Fruit fly (Drosophila melanogaster) whole organism, embryonic: ENCODE results near the gene spel1.

ENCODE experiments used
- Antp ChIP-seq: fragments of 200-800 bp; sonication (Bioruptor generic); optimal IDR thresholded peaks from 3 replicates; lab custom pipeline; 2016; ENCODE audit warnings: missing biosample characterization, missing genetic modification characterization
- Atf3 ChIP-seq: fragments of 200-800 bp; sonication (Bioruptor generic); optimal IDR thresholded peaks from 3 replicates; lab custom pipeline; 2016; ENCODE audit warnings: missing biosample characterization, missing genetic modification characterization
- BEAF-32 ChIP-seq: fragments of 200-800 bp; sonication (Bioruptor generic); optimal IDR thresholded peaks from 3 replicates; lab custom pipeline; 2017; ENCODE audit warnings: missing biosample characterization, missing genetic modification characterization, mild to moderate bottlenecking, moderate library complexity, missing genetic modification reagents
- CG10431 ChIP-seq: fragments of 200-800 bp; sonication (Bioruptor generic); optimal IDR thresholded peaks from 3 replicates; lab custom pipeline; 2018; ENCODE audit warnings: missing biosample characterization, mild to moderate bottlenecking, missing genetic modification characterization
- CG10565 ChIP-seq: fragments of 200-800 bp; sonication (Bioruptor generic); optimal IDR thresholded peaks from 3 replicates; lab custom pipeline; 2016; ENCODE audit warnings: missing biosample characterization, mild to moderate bottlenecking, missing genetic modification characterization
- CG12744 ChIP-seq: fragments of 200-800 bp; sonication (Bioruptor generic); optimal IDR thresholded peaks from 2 replicates; lab custom pipeline; 2016; ENCODE audit warnings: missing biosample characterization, missing genetic modification characterization
- CG14710 ChIP-seq: fragments of 200-800 bp; sonication (Bioruptor generic); optimal IDR thresholded peaks from 3 replicates; lab custom pipeline; 2019; ENCODE audit warnings: missing biosample characterization, mild to moderate bottlenecking, missing genetic modification characterization, moderate library complexity
- CG15269 ChIP-seq: fragments of 200-800 bp; sonication (Bioruptor generic); optimal IDR thresholded peaks from 2 replicates; lab custom pipeline; 2018; ENCODE audit warnings: missing biosample characterization, mild to moderate bottlenecking, missing genetic modification characterization, moderate library complexity
- CG16815 ChIP-seq: fragments of 200-800 bp; sonication (Bioruptor generic); optimal IDR thresholded peaks from 3 replicates; lab custom pipeline; 2017; ENCODE audit warnings: missing biosample characterization, mild to moderate bottlenecking, missing genetic modification characterization
- CG16863 ChIP-seq: fragments of 200-800 bp; sonication (Bioruptor generic); optimal IDR thresholded peaks from 3 replicates; lab custom pipeline; 2016; ENCODE audit warnings: missing biosample characterization, missing genetic modification characterization
- CG17359 ChIP-seq: fragments of 200-800 bp; sonication (Bioruptor generic); optimal IDR thresholded peaks from 3 replicates; lab custom pipeline; 2018; ENCODE audit warnings: missing biosample characterization, mild to moderate bottlenecking, missing genetic modification characterization, moderate library complexity
- CG2116 ChIP-seq: fragments of 200-800 bp; sonication (Bioruptor generic); optimal IDR thresholded peaks from 3 replicates; lab custom pipeline; 2018; ENCODE audit warnings: missing biosample characterization, mild to moderate bottlenecking, missing genetic modification characterization
- CG2889 ChIP-seq: fragments of 200-800 bp; sonication (Bioruptor generic); IDR thresholded peaks from 3 replicates; pipeline ENCODE4 v1.3.6; 2022; ENCODE audit warnings: missing biosample characterization, missing genetic modification characterization
- CG31441 ChIP-seq: fragments of 200-800 bp; sonication (Bioruptor generic); IDR thresholded peaks from 2 replicates; pipeline ENCODE4 v1.3.6; 2022; ENCODE audit warnings: missing biosample characterization, missing genetic modification characterization
- CG42726 ChIP-seq: fragments of 200-800 bp; sonication (Bioruptor generic); IDR thresholded peaks from 2 replicates; pipeline ENCODE4 v1.3.6; 2022; ENCODE audit warnings: missing biosample characterization, missing genetic modification characterization; ENCODE audit not compliant: partially characterized antibody
- CG6254 ChIP-seq: fragments of 200-800 bp; sonication (Bioruptor generic); optimal IDR thresholded peaks from 3 replicates; lab custom pipeline; 2017; ENCODE audit warnings: mild to moderate bottlenecking, missing biosample characterization, missing genetic modification reagents, missing genetic modification characterization
- CG8281 ChIP-seq: fragments of 200-800 bp; sonication (Bioruptor generic); optimal IDR thresholded peaks from 2 replicates; lab custom pipeline; 2018; ENCODE audit warnings: missing biosample characterization, mild to moderate bottlenecking, missing genetic modification characterization, moderate library complexity
- CG8765 ChIP-seq: fragments of 200-800 bp; sonication (Bioruptor generic); IDR thresholded peaks from 2 replicates; pipeline ENCODE4 v1.3.6; 2022; ENCODE audit warnings: missing biosample characterization, missing genetic modification characterization
- CG9727 ChIP-seq: fragments of 200-800 bp; sonication (Bioruptor generic); optimal IDR thresholded peaks from 3 replicates; lab custom pipeline; 2017; ENCODE audit warnings: missing biosample characterization, mild to moderate bottlenecking, missing genetic modification characterization
- Deaf1 ChIP-seq: fragments of 200-800 bp; optimal IDR thresholded peaks from 3 replicates; lab custom pipeline; 2019; ENCODE audit warnings: missing biosample characterization, mild to moderate bottlenecking, missing genetic modification characterization, moderate library complexity
- Drgx ChIP-seq: fragments of 200-800 bp; sonication (Bioruptor generic); IDR thresholded peaks from 2 replicates; pipeline ENCODE4 v1.3.6; 2022; ENCODE audit warnings: missing biosample characterization, missing genetic modification characterization
- E2f2 ChIP-seq: fragments of 200-800 bp; sonication (Bioruptor generic); IDR thresholded peaks from 2 replicates; pipeline ENCODE4 v1.3.6; 2022; ENCODE audit warnings: missing biosample characterization, missing genetic modification characterization
- Eip74EF ChIP-seq, 2 experiments: fragments of 200-800 bp in 1 of 2; fragments of >200 bp in 1 of 2; sonication (Bioruptor generic) in 1 of 2; optimal IDR thresholded peaks; 2 replicates each; lab custom pipeline; 2017 to 2019; ENCODE audit warnings: missing biosample characterization in 2 of 2, missing genetic modification characterization in 2 of 2, mild to moderate bottlenecking in 1 of 2, moderate library complexity in 1 of 2
- Elba2 ChIP-seq: fragments of 200-800 bp; sonication (Bioruptor generic); optimal IDR thresholded peaks from 3 replicates; lab custom pipeline; 2016; ENCODE audit warnings: missing biosample characterization, missing genetic modification characterization
- Hr39 ChIP-seq: fragments of >200 bp; optimal IDR thresholded peaks from 2 replicates; lab custom pipeline; 2017
- Mrtf ChIP-seq: fragments of 200-800 bp; sonication (Bioruptor generic); IDR thresholded peaks from 3 replicates; pipeline ENCODE4 v1.3.6; 2022; ENCODE audit warnings: missing biosample characterization, missing genetic modification characterization
- Oli ChIP-seq: fragments of 200-800 bp; sonication (Bioruptor generic); optimal IDR thresholded peaks from 2 replicates; lab custom pipeline; 2018; ENCODE audit warnings: missing biosample characterization, mild to moderate bottlenecking, missing genetic modification characterization, moderate library complexity
- Optix ChIP-seq: fragments of 200-800 bp; sonication (Bioruptor generic); IDR thresholded peaks from 3 replicates; pipeline ENCODE4 v1.3.6; 2022; ENCODE audit warnings: missing biosample characterization, missing genetic modification characterization
- Sox100B ChIP-seq: fragments of 200-800 bp; sonication (Bioruptor generic); optimal IDR thresholded peaks from 3 replicates; lab custom pipeline; 2018; ENCODE audit warnings: missing biosample characterization, mild to moderate bottlenecking, missing genetic modification characterization
- Ssrp ChIP-seq: fragments of 200-800 bp; sonication (Bioruptor generic); optimal IDR thresholded peaks from 2 replicates; lab custom pipeline; 2018; ENCODE audit warnings: missing biosample characterization, mild to moderate bottlenecking, missing genetic modification characterization, moderate library complexity
- Trl ChIP-seq, 3 experiments: fragments of >200 bp in 2 of 3; fragments of 200-800 bp in 1 of 3; sonication (Bioruptor generic) in 1 of 3; optimal IDR thresholded peaks; 2 replicates in 1 of 3; 3 replicates in 2 of 3; lab custom pipeline; 2016 to 2017; ENCODE audit warnings: missing biosample characterization in 1 of 3, missing genetic modification characterization in 1 of 3
- Xrp1 ChIP-seq: fragments of 200-800 bp; sonication (Bioruptor generic); IDR thresholded peaks from 2 replicates; pipeline ENCODE4 v1.3.6; 2022; ENCODE audit warnings: missing biosample characterization, missing genetic modification characterization
- az2 ChIP-seq: fragments of 200-800 bp; sonication (Bioruptor generic); optimal IDR thresholded peaks from 3 replicates; lab custom pipeline; 2016; ENCODE audit warnings: missing biosample characterization, missing genetic modification characterization
- ems ChIP-seq: fragments of 200-800 bp; sonication (Bioruptor generic); optimal IDR thresholded peaks from 3 replicates; lab custom pipeline; 2016; ENCODE audit warnings: missing biosample characterization, missing genetic modification characterization
- fu2 ChIP-seq: fragments of 200-800 bp; sonication (Bioruptor generic); optimal IDR thresholded peaks from 2 replicates; lab custom pipeline; 2016; ENCODE audit warnings: missing biosample characterization, missing genetic modification characterization
- lab ChIP-seq: fragments of 200-800 bp; sonication (Bioruptor generic); optimal IDR thresholded peaks from 3 replicates; lab custom pipeline; 2017; ENCODE audit warnings: missing biosample characterization, missing genetic modification characterization, mild to moderate bottlenecking, moderate library complexity, missing genetic modification reagents
- lola ChIP-seq, 3 experiments: fragments of >200 bp in 2 of 3; fragments of 200-800 bp in 1 of 3; sonication (Bioruptor generic) in 1 of 3; optimal IDR thresholded peaks; 2 replicates each; lab custom pipeline; 2017 to 2019; ENCODE audit warnings: missing biosample characterization in 3 of 3, missing genetic modification characterization in 3 of 3, mild to moderate bottlenecking in 1 of 3, moderate library complexity in 1 of 3
- nom ChIP-seq: fragments of 200-800 bp; sonication (Bioruptor generic); optimal IDR thresholded peaks from 2 replicates; lab custom pipeline; 2017; ENCODE audit warnings: missing biosample characterization, missing genetic modification characterization, mild to moderate bottlenecking, moderate library complexity, missing genetic modification reagents
- odd ChIP-seq: fragments of 200-800 bp; sonication (Bioruptor generic); optimal IDR thresholded peaks from 2 replicates; lab custom pipeline; 2017; ENCODE audit warnings: missing biosample characterization, mild to moderate bottlenecking, missing genetic modification characterization
- phol ChIP-seq: fragments of 200-800 bp; sonication (Bioruptor generic); optimal IDR thresholded peaks from 3 replicates; lab custom pipeline; 2018; ENCODE audit warnings: missing biosample characterization, mild to moderate bottlenecking, missing genetic modification characterization, moderate library complexity
- row ChIP-seq: fragments of 200-800 bp; sonication (Bioruptor generic); IDR thresholded peaks from 3 replicates; pipeline ENCODE4 v1.3.6; 2022; ENCODE audit warnings: missing biosample characterization, missing genetic modification characterization
- sens ChIP-seq: fragments of 200-800 bp; sonication (Bioruptor generic); peaks from one replicate; lab custom pipeline; 2016; ENCODE audit warnings: missing biosample characterization, missing genetic modification characterization
- shn ChIP-seq: fragments of 200-800 bp; sonication (Bioruptor generic); optimal IDR thresholded peaks from 3 replicates; lab custom pipeline; 2016; ENCODE audit warnings: missing biosample characterization, missing genetic modification characterization
- sisA ChIP-seq: fragments of 200-800 bp; sonication (Bioruptor generic); IDR thresholded peaks from 2 replicates; pipeline ENCODE4 v1.3.6; 2022; ENCODE audit warnings: missing biosample characterization, missing genetic modification characterization
- tio ChIP-seq: fragments of 200-800 bp; sonication (Bioruptor generic); optimal IDR thresholded peaks from 2 replicates; lab custom pipeline; 2017; ENCODE audit warnings: missing biosample characterization, missing genetic modification characterization, inconsistent platforms
- ttk ChIP-seq: fragments of 200-800 bp; sonication (Bioruptor generic); IDR thresholded peaks from 2 replicates; pipeline ENCODE4 v2.1.2; 2022; ENCODE audit warnings: missing biosample characterization, missing genetic modification characterization
- unc-4 ChIP-seq: fragments of 200-800 bp; sonication (Bioruptor generic); IDR thresholded peaks from 2 replicates; pipeline ENCODE4 v1.3.6; 2022; ENCODE audit warnings: missing biosample characterization, missing genetic modification characterization; ENCODE audit not compliant: partially characterized antibody
- usp ChIP-seq: fragments of >200 bp; optimal IDR thresholded peaks from 2 replicates; lab custom pipeline; 2017; ENCODE audit warnings: missing biosample characterization, missing genetic modification characterization

Gene spel1

dm6 chr2L:14369933-14370776 is 8.3 kb downstream of the spel1 start (continued):
- TF ChIP-seq ems (GFP tag; lab: Kevin White, UChicago) (no peak), CG14710 (peak; percentile 24), unc-4 (no peak), CG9727 (GFP tag; lab: Kevin White, UChicago) (peak; percentile 15), E2f2 (GFP tag; lab: Robert Waterston, UW) (no peak), CG17359 (tag; lab: Kevin White, UChicago) (peak; percentile 41), Elba2 (GFP tag; lab: Kevin White, UChicago) (peak; percentile 28), row (peak; percentile 53; the same call in 2 of the 3 replicates), CG42726 (GFP tag; lab: Robert Waterston, UW) (no peak), Atf3 (GFP tag; lab: Kevin White, UChicago) (peak; percentile 26), CG16815 (GFP tag; lab: Kevin White, UChicago) (no peak), CG2116 (GFP tag; lab: Kevin White, UChicago) (no peak), Eip74EF (GFP tag; optimal IDR thresholded peaks at IDR 0.05; lab: Kevin White, UChicago) (no peak), sens (peak; percentile 93), CG16863 (GFP tag; lab: Kevin White, UChicago) (peak; percentile 14), Deaf1 (tag; lab: Kevin White, UChicago) (no peak), Antp (GFP tag; lab: Kevin White, UChicago) (peak; percentile 10), fu2 (GFP tag; lab: Kevin White, UChicago) (no peak), Hr39 (lab: Kevin White, UChicago) (peak; percentile 99), Sox100B (peak; percentile 12), Ssrp (tag; lab: Kevin White, UChicago) (peak; percentile 30), tio (GFP tag; lab: Kevin White, UChicago) (peak; percentile 36), lola (GFP tag; optimal IDR thresholded peaks at IDR 0.05; lab: Kevin White, UChicago) (peak in 1 of 3 experiments; percentile 4), nom (GFP tag; lab: Kevin White, UChicago) (peak; percentile 85), shn (GFP tag; lab: Kevin White, UChicago) (peak; percentile 6), CG8765 (peak; percentile 29; the same call in 1 of the 2 replicates), sisA (0 out of 2 replicates have a peak, but pooled peaks have one; percentile 12), lab (GFP tag; lab: Kevin White, UChicago) (peak; percentile 34), usp (GFP tag; lab: Kevin White, UChicago) (no peak), CG15269 (tag; lab: Kevin White, UChicago) (peak; percentile 26), odd (GFP tag; lab: Kevin White, UChicago) (no peak), Oli (tag; lab: Kevin White, UChicago) (peak; percentile 45), Xrp1 (GFP tag; lab: Robert Waterston, UW) (peak; percentile 58; the same call in 1 of the 2 replicates), CG31441 (peak; percentile 67), CG2889 (GFP tag; lab: Robert Waterston, UW) (0 out of 3 replicates have a peak, but pooled peaks have one; percentile 47), Trl (optimal IDR thresholded peaks at IDR 0.05; lab: Kevin White, UChicago) (no peak), Trl (GFP tag; optimal IDR thresholded peaks at IDR 0.05; lab: Kevin White, UChicago) (peak; percentile 23), phol (tag; lab: Kevin White, UChicago) (peak; percentile 47), CG8281 (tag; lab: Kevin White, UChicago) (no peak), CG6254 (peak; percentile 33), az2 (GFP tag; lab: Kevin White, UChicago) (peak; percentile 43), Drgx (GFP tag; lab: Robert Waterston, UW) (peak; percentile 97), Optix (peak; percentile 56; the same call in 1 of the 3 replicates), BEAF-32 (GFP tag; lab: Kevin White, UChicago) (no peak), Mrtf (GFP tag; lab: Robert Waterston, UW) (0 out of 3 replicates have a peak, but pooled peaks have one; percentile 18), ttk (GFP tag; lab: Robert Waterston, UW) (peak; percentile 49; the same call in 1 of the 2 replicates), CG10565 (GFP tag; lab: Kevin White, UChicago) (no peak), CG12744 (peak; percentile 13), CG10431 (no peak)
